Fruit fly (Drosophila melanogaster): Measurements from ENCODE around the gene msopa.

DNA sequence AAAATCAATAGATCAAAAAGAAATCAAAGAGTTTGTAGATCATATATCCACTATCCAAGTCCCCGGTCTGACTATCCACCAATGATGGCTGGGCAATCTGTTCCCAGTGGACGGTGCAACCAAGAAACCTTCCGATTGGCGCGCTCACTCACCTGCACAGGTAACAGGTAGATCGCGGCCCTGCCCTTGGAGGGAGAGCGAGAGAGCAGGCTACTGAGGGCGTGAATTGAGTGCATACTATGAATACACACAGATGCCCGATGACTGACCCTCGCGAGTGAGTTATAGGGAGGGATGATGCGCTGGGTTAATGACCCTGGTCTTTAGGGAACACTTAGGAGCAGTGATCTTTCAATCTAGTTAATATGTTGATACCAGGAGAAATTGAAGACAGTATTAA, 50.2 kb downstream of the msopa start:
- TF ChIP-seq Clk (GFP tag; optimal IDR thresholded peaks at IDR 0.05) (no peak), tj (GFP tag; optimal IDR thresholded peaks at IDR 0.05) (no peak), CG11617 (GFP tag; optimal IDR thresholded peaks at IDR 0.05) (no peak), pad (GFP tag; optimal IDR thresholded peaks at IDR 0.05) (no peak), CG14711 (tag; optimal IDR thresholded peaks at IDR 0.05) (no peak)

Measured in whole organism, adult.